Worm (Caenorhabditis elegans) whole organism, L2 larva: ENCODE results near the gene Y37H2A.14.

ENCODE experiments used
- F13H6.1 ChIP-seq: sonication (generic microtip); optimal IDR thresholded peaks from 2 replicates; lab custom pipeline; 2016; ENCODE audit warnings: missing genetic modification characterization, missing compliant biosample characterization
- Y55F3AM.14 ChIP-seq: fragments of 200-800 bp; sonication (Bioruptor generic); optimal IDR thresholded peaks from 2 replicates; lab custom pipeline; 2018; ENCODE audit warnings: mild to moderate bottlenecking, missing genetic modification characterization, missing compliant biosample characterization
- aly-2 ChIP-seq: fragments of 150-350 bp; optimal IDR thresholded peaks from 2 replicates; lab custom pipeline; 2014; ENCODE audit warnings: missing biosample characterization, missing genetic modification characterization
- ama-1 ChIP-seq: fragments of 150-350 bp; optimal IDR thresholded peaks from 2 replicates; lab custom pipeline; 2018; ENCODE audit warnings: inconsistent platforms
- elt-1 ChIP-seq: fragments of 150-350 bp; optimal IDR thresholded peaks from 2 replicates; lab custom pipeline; 2014; ENCODE audit warnings: missing biosample characterization, missing genetic modification characterization
- fos-1 ChIP-seq: fragments of 150-350 bp; optimal IDR thresholded peaks from 2 replicates; lab custom pipeline; 2014; ENCODE audit warnings: missing biosample characterization, missing genetic modification characterization
- lsy-2 ChIP-seq, 2 experiments: fragments of 150-350 bp in 1 of 2; sonication (generic microtip) in 1 of 2; optimal IDR thresholded peaks; 2 replicates each; lab custom pipeline; 2014 to 2017; ENCODE audit warnings: missing biosample characterization in 2 of 2, missing genetic modification characterization in 2 of 2
- mdl-1 ChIP-seq, 2 experiments: fragments of 150-350 bp in 1 of 2; sonication (generic microtip) in 1 of 2; optimal IDR thresholded peaks; 2 replicates each; lab custom pipeline; 2017; ENCODE audit warnings: missing biosample characterization in 2 of 2, missing genetic modification characterization in 2 of 2
- nhr-11 ChIP-seq: fragments of 150-350 bp; optimal IDR thresholded peaks from 2 replicates; lab custom pipeline; 2014; ENCODE audit warnings: missing biosample characterization, missing genetic modification characterization
- nhr-21 ChIP-seq: fragments of 150-350 bp; optimal IDR thresholded peaks from 2 replicates; lab custom pipeline; 2014; ENCODE audit warnings: missing biosample characterization, missing genetic modification characterization
- skn-1 ChIP-seq: sonication (generic microtip); optimal IDR thresholded peaks from 2 replicates; lab custom pipeline; 2017; ENCODE audit warnings: missing biosample characterization, missing genetic modification characterization
- unc-39 ChIP-seq: fragments of 150-350 bp; optimal IDR thresholded peaks from 2 replicates; lab custom pipeline; 2014; ENCODE audit warnings: missing biosample characterization, missing genetic modification characterization
- unc-62 ChIP-seq: fragments of 150-350 bp; optimal IDR thresholded peaks from 2 replicates; lab custom pipeline; 2014; ENCODE audit warnings: missing biosample characterization, missing genetic modification reagents, missing genetic modification characterization

DNA sequence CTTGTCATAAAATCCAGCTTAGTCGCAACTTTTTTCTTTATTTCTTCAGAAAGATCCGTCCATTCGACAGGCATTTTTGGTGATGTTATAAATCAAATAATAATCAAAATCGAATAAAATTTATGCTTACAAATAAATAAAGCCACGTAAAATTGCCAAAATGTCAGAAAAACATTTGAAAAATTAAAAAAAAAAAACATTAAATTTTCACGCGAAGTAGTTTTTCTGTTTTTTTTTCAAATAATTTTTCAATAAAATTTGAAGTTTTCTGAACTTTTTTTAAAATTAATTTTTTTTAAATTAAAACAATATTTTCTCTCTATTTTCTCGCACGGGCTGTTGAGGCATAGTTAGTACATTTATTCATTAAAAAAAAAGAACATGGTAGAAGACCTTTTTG lies 35.1 kb downstream of the Y37H2A.14 start, which contains the start of gene C31G12.4:
- TF ChIP-seq fos-1 (no peak), skn-1 (tag; lab: Kevin White, UChicago) (no peak), aly-2 (no peak), nhr-11 (no peak), nhr-21 (tag; lab: Kevin White, UChicago) (no peak), mdl-1 (tag; optimal IDR thresholded peaks at IDR 0.05; lab: Kevin White, UChicago) (no peak), unc-39 (tag; lab: Kevin White, UChicago) (no peak), Y55F3AM.14 (GFP tag; lab: Kevin White, UChicago) (no peak), elt-1 (tag; lab: Kevin White, UChicago) (no peak), unc-62 (GFP tag; lab: Kevin White, UChicago) (no peak), lsy-2 (tag; optimal IDR thresholded peaks at IDR 0.05; lab: Kevin White, UChicago) (no peak), F13H6.1 (tag; lab: Kevin White, UChicago) (no peak), ama-1 (lab: Kevin White, UChicago) (no peak)
